Worm (Caenorhabditis elegans): ENCODE results near the gene lit-1.
A peak's percentile ranks its signal among the peaks of the same experiment; 100 is the strongest.

Gene lit-1

DNA sequence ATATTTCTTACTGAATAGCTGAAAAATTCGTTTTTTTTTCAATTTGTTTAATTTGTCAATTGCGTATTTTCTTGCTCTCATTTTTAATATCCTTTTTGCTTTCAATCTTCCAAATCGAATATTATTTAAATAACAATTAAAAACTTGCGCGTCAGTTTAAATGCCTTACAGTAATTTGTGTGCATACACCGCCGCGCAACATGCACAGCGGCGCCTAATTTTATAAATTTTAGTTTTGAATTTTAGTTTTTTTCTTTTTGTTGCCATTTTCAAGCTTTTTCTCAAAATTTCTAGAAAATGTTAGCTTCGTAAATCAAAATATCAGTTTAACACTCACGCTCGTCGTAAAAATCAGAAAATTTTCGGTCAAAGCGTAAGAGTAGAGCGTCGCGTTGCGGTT is 18.5 kb upstream of the lit-1 start:
- no peak for TF ChIP-seq ceh-40 (GFP tag; IDR thresholded peaks at IDR 0.05)
- TF ChIP-seq repo-1 (tag; optimal IDR thresholded peaks at IDR 0.05): no peak
- TF ChIP-seq tbx-9 (tag; optimal IDR thresholded peaks at IDR 0.05; ENCODE audit: borderline replicate concordance): no peak
- TF ChIP-seq dox-1 (GFP tag; IDR thresholded peaks at IDR 0.05): no peak
- TF ChIP-seq mcd-1 (GFP tag; IDR thresholded peaks at IDR 0.05): no peak
- TF ChIP-seq F57C9.4 (tag; optimal IDR thresholded peaks at IDR 0.05): no peak
- peak; percentile 36 for TF ChIP-seq snpc-1.3 (tag; optimal IDR thresholded peaks at IDR 0.05; ENCODE audit: insufficient read depth)
- no peak for TF ChIP-seq mel-28 (tag; optimal IDR thresholded peaks at IDR 0.05; ENCODE audit: borderline replicate concordance)
- no peak for TF ChIP-seq Y53G8AR.9 (GFP tag; conservative IDR thresholded peaks at IDR 0.05)
- no peak for TF ChIP-seq B0261.1 (tag; optimal IDR thresholded peaks at IDR 0.05)
- peak; percentile 84 for TF ChIP-seq lsl-1 (GFP tag; optimal IDR thresholded peaks at IDR 0.05)
- TF ChIP-seq ceh-91 (GFP tag; IDR thresholded peaks at IDR 0.05): peak; percentile 24; the same call in 1 of the 2 replicates
- no peak for TF ChIP-seq akir-1 (GFP tag; optimal IDR thresholded peaks at IDR 0.05)
- no peak for TF ChIP-seq ets-4 (GFP tag; optimal IDR thresholded peaks at IDR 0.05)
- peak; percentile 54 for TF ChIP-seq F33H1.4 (GFP tag; IDR thresholded peaks at IDR 0.05)
- TF ChIP-seq C06A6.2 (GFP tag; conservative IDR thresholded peaks at IDR 0.05): no peak
- TF ChIP-seq ceh-100 (GFP tag; IDR thresholded peaks at IDR 0.05): no peak
- no peak for TF ChIP-seq Y95B8A.8 (GFP tag; IDR thresholded peaks at IDR 0.05)
- TF ChIP-seq lin-35 (GFP tag; optimal IDR thresholded peaks at IDR 0.05): no peak
- TF ChIP-seq atf-7 (tag; optimal IDR thresholded peaks at IDR 0.05): no peak
- TF ChIP-seq unc-130 (GFP tag; optimal IDR thresholded peaks at IDR 0.05): no peak
- no peak for TF ChIP-seq ZK185.1 (tag; optimal IDR thresholded peaks at IDR 0.05; ENCODE audit: poor library complexity, severe bottlenecking)
- TF ChIP-seq ztf-25 (GFP tag; IDR thresholded peaks at IDR 0.05): no peak
- TF ChIP-seq T26A5.8 (tag; optimal IDR thresholded peaks at IDR 0.05): no peak
- no peak for TF ChIP-seq snpc-4 (GFP tag; optimal IDR thresholded peaks at IDR 0.05)
- TF ChIP-seq snpc-4 (tag; optimal IDR thresholded peaks at IDR 0.05): no peak
- no peak for TF ChIP-seq lir-1 (GFP tag; conservative IDR thresholded peaks at IDR 0.05)
- TF ChIP-seq F22D6.2 (tag; optimal IDR thresholded peaks at IDR 0.05): no peak
- no peak for TF ChIP-seq Y79H2A.3 (GFP tag; conservative IDR thresholded peaks at IDR 0.05)
- peak; percentile 60 for TF ChIP-seq dpl-1 (GFP tag; optimal IDR thresholded peaks at IDR 0.05)
- TF ChIP-seq athp-1 (tag; optimal IDR thresholded peaks at IDR 0.05): no peak
- no peak for TF ChIP-seq cebp-1 (GFP tag; IDR thresholded peaks at IDR 0.05)
- TF ChIP-seq cebp-1 (tag; optimal IDR thresholded peaks at IDR 0.05): no peak
- no peak for TF ChIP-seq ztf-18 (tag; optimal IDR thresholded peaks at IDR 0.05)
- no peak for TF ChIP-seq tbp1 (GFP tag; optimal IDR thresholded peaks at IDR 0.05)
- no peak for TF ChIP-seq zim-3 (tag; optimal IDR thresholded peaks at IDR 0.05)
- TF ChIP-seq bed-2 (GFP tag; IDR thresholded peaks at IDR 0.05): no peak
- no peak for TF ChIP-seq lsy-27 (tag; optimal IDR thresholded peaks at IDR 0.05; ENCODE audit: borderline replicate concordance, insufficient read depth)
- TF ChIP-seq efl-1 (GFP tag; optimal IDR thresholded peaks at IDR 0.05): peak; percentile 84
- TF ChIP-seq let-607 (tag; optimal IDR thresholded peaks at IDR 0.05): no peak
- peak; percentile 57 for TF ChIP-seq D2030.7 (GFP tag; IDR thresholded peaks at IDR 0.05)
- TF ChIP-seq madf-8 (GFP tag; conservative IDR thresholded peaks at IDR 0.05): peak; percentile 51; the same call in 1 of the 2 replicates
- no peak for TF ChIP-seq madf-3 (GFP tag; IDR thresholded peaks at IDR 0.05)
- no peak for TF ChIP-seq snpc-1.1 (tag; optimal IDR thresholded peaks at IDR 0.05; ENCODE audit: insufficient read depth)
- TF ChIP-seq let-526 (GFP tag; IDR thresholded peaks at IDR 0.05): no peak
- no peak for TF ChIP-seq mxl-1 (tag; optimal IDR thresholded peaks at IDR 0.05)
- no peak for TF ChIP-seq lin-26 (GFP tag; IDR thresholded peaks at IDR 0.05)
- no peak for TF ChIP-seq attf-3 (GFP tag; conservative IDR thresholded peaks at IDR 0.05)
- TF ChIP-seq ztf-6 (GFP tag; IDR thresholded peaks at IDR 0.05): no peak
